Worm (Caenorhabditis elegans) whole organism, L3 larva: ENCODE measurements around the gene bath-26.
"Not testable (repeated sequence)": the region's sequence is repeated elsewhere in the genome, so short reads cannot be mapped to it uniquely, and the experiment has no call there.

ENCODE experiments used
- ama-1 ChIP-seq: fragments of 150-350 bp; optimal IDR thresholded peaks from 2 replicates; lab custom pipeline; 2018
- daf-12 ChIP-seq: fragments of 150-350 bp; optimal IDR thresholded peaks from 2 replicates; lab custom pipeline; 2014; ENCODE audit warnings: missing biosample characterization, missing genetic modification reagents, missing genetic modification characterization
- egl-27 ChIP-seq: sonication (generic microtip); optimal IDR thresholded peaks from 4 replicates; lab custom pipeline; 2017; ENCODE audit warnings: missing biosample characterization, missing genetic modification reagents, missing genetic modification characterization
- lin-15B ChIP-seq: fragments of 150-350 bp; optimal IDR thresholded peaks from 2 replicates; lab custom pipeline; 2014; ENCODE audit warnings: missing biosample characterization, missing genetic modification characterization
- nfya-1 ChIP-seq: sonication (generic microtip); optimal IDR thresholded peaks from 2 replicates; lab custom pipeline; 2017; ENCODE audit warnings: missing genetic modification characterization, mild to moderate bottlenecking, missing compliant biosample characterization, antibody characterized with exemption, moderate library complexity; ENCODE audit not compliant: insufficient read depth
- nhr-25 ChIP-seq: sonication (generic microtip); optimal IDR thresholded peaks from 2 replicates; lab custom pipeline; 2017; ENCODE audit warnings: missing biosample characterization, missing genetic modification characterization
- pha-4 ChIP-seq: fragments of 150-350 bp; optimal IDR thresholded peaks from 2 replicates; lab custom pipeline; 2014; ENCODE audit warnings: missing biosample characterization, missing genetic modification reagents, missing genetic modification characterization
- tbx-2 ChIP-seq: sonication (generic microtip); optimal IDR thresholded peaks from 2 replicates; lab custom pipeline; 2016; ENCODE audit warnings: mild to moderate bottlenecking, missing genetic modification characterization, missing compliant biosample characterization
- zag-1 ChIP-seq: fragments of 150-350 bp; optimal IDR thresholded peaks from 2 replicates; lab custom pipeline; 2014; ENCODE audit warnings: missing biosample characterization, missing genetic modification characterization

bath-26 gene

ce11 chrII:1556217-1556616 lies 44.3 kb downstream of the bath-26 start, which contains the start of the genes fbxb-54 and fbxb-50:
TSS of gene fbxb-54 (minus strand) at chrII:1556317.
TSS of gene fbxb-50 (plus strand) at chrII:1556443.
- TF ChIP-seq ama-1; egl-27 (tag; lab: Kevin White, UChicago); nfya-1 (tag; lab: Kevin White, UChicago): not testable (repeated sequence)

- TF ChIP-seq zag-1 (tag; lab: Kevin White, UChicago) (no peak), egl-27 (tag; lab: Kevin White, UChicago) (no peak), nhr-25 (no peak), daf-12 (tag; lab: Kevin White, UChicago) (no peak), lin-15B (tag; lab: Kevin White, UChicago) (no peak), pha-4 (tag; lab: Kevin White, UChicago) (no peak), tbx-2 (tag; lab: Kevin White, UChicago) (no peak)
Measured at ce11 chrII:1550501-1550900, 50.1 kb downstream of the bath-26 start, which contains the start of the genes fbxb-52 and fbxb-51. TSS of gene fbxb-52 (minus strand) at chrII:1550601. TSS of gene fbxb-51 (plus strand) at chrII:1550712.
